Fruit fly (Drosophila melanogaster) whole organism, embryonic: ENCODE results near the gene Claspin.

ENCODE experiments used
- ATbp ChIP-seq: fragments of 200-800 bp; sonication (Bioruptor generic); optimal IDR thresholded peaks from 2 replicates; lab custom pipeline; 2017; ENCODE audit warnings: missing biosample characterization, mild to moderate bottlenecking, missing genetic modification characterization, missing genetic modification reagents
- Abd-B ChIP-seq: fragments of 200-800 bp; sonication (Bioruptor generic); optimal IDR thresholded peaks from 2 replicates; lab custom pipeline; 2018; ENCODE audit warnings: missing biosample characterization, mild to moderate bottlenecking, missing genetic modification characterization, moderate library complexity
- Awh ChIP-seq: fragments of 200-800 bp; sonication (Bioruptor generic); IDR thresholded peaks from 2 replicates; pipeline ENCODE4, ENCODE4 v1.3.6; 2022; ENCODE audit warnings: missing biosample characterization, missing genetic modification characterization
- C15 ChIP-seq: fragments of 200-800 bp; sonication (Bioruptor generic); IDR thresholded peaks from 3 replicates; pipeline ENCODE4 v1.3.6; 2022; ENCODE audit warnings: missing biosample characterization, missing genetic modification characterization
- CG10431 ChIP-seq: fragments of 200-800 bp; sonication (Bioruptor generic); optimal IDR thresholded peaks from 3 replicates; lab custom pipeline; 2018; ENCODE audit warnings: missing biosample characterization, mild to moderate bottlenecking, missing genetic modification characterization
- CG10979 ChIP-seq: fragments of 200-800 bp; sonication (Bioruptor generic); optimal IDR thresholded peaks from 2 replicates; lab custom pipeline; 2018; ENCODE audit warnings: missing biosample characterization, mild to moderate bottlenecking, missing genetic modification characterization, moderate library complexity
- CG11560 ChIP-seq: fragments of 200-800 bp; sonication (Bioruptor generic); IDR thresholded peaks from 3 replicates; pipeline ENCODE4 v1.3.6; 2022; ENCODE audit warnings: missing biosample characterization, missing genetic modification characterization
- CG12236 ChIP-seq: fragments of 200-800 bp; sonication (Bioruptor generic); optimal IDR thresholded peaks from 2 replicates; lab custom pipeline; 2016; ENCODE audit warnings: missing biosample characterization, missing genetic modification characterization
- CG14710 ChIP-seq: fragments of 200-800 bp; sonication (Bioruptor generic); optimal IDR thresholded peaks from 3 replicates; lab custom pipeline; 2019; ENCODE audit warnings: missing biosample characterization, mild to moderate bottlenecking, missing genetic modification characterization, moderate library complexity
- CG15011 ChIP-seq: fragments of 200-800 bp; sonication (Bioruptor generic); optimal IDR thresholded peaks from 3 replicates; lab custom pipeline; 2018; ENCODE audit warnings: missing biosample characterization, mild to moderate bottlenecking, missing genetic modification characterization
- CG1529 ChIP-seq: fragments of 200-800 bp; sonication (Bioruptor generic); optimal IDR thresholded peaks from 3 replicates; lab custom pipeline; 2018; ENCODE audit warnings: missing biosample characterization, missing genetic modification characterization
- CG1647 ChIP-seq: fragments of 200-800 bp; sonication (Bioruptor generic); optimal IDR thresholded peaks from 3 replicates; lab custom pipeline; 2016; ENCODE audit warnings: missing biosample characterization, missing genetic modification characterization
- CG16779 ChIP-seq: fragments of 200-800 bp; sonication (Bioruptor generic); IDR thresholded peaks from 2 replicates; pipeline ENCODE4 v1.3.6; 2022; ENCODE audit warnings: missing biosample characterization, missing genetic modification characterization
- CG16813 ChIP-seq: fragments of 200-800 bp; sonication (Bioruptor generic); IDR thresholded peaks from 3 replicates; pipeline ENCODE4 v1.3.6; 2022; ENCODE audit warnings: missing biosample characterization, missing genetic modification characterization; ENCODE audit not compliant: partially characterized antibody
- CG18262 ChIP-seq: fragments of 200-800 bp; optimal IDR thresholded peaks from 3 replicates; lab custom pipeline; 2019; ENCODE audit warnings: missing biosample characterization, mild to moderate bottlenecking, missing genetic modification characterization, moderate library complexity
- CG1832 ChIP-seq: fragments of 200-800 bp; sonication (Bioruptor generic); optimal IDR thresholded peaks from 2 replicates; lab custom pipeline; 2017; ENCODE audit warnings: missing biosample characterization, mild to moderate bottlenecking, missing genetic modification characterization, inconsistent platforms
- CG2712 ChIP-seq: fragments of 200-800 bp; optimal IDR thresholded peaks from 3 replicates; lab custom pipeline; 2019; ENCODE audit warnings: missing biosample characterization, mild to moderate bottlenecking, missing genetic modification characterization, moderate library complexity
- CG3407 ChIP-seq: fragments of 200-800 bp; sonication (Bioruptor generic); optimal IDR thresholded peaks from 2 replicates; lab custom pipeline; 2018; ENCODE audit warnings: missing biosample characterization, mild to moderate bottlenecking, missing genetic modification characterization
- CG3995 ChIP-seq: fragments of 200-800 bp; sonication (Bioruptor generic); optimal IDR thresholded peaks from 3 replicates; lab custom pipeline; 2016; ENCODE audit warnings: missing biosample characterization, missing genetic modification characterization
- CG6272 ChIP-seq: fragments of 200-800 bp; sonication (Bioruptor generic); IDR thresholded peaks from 2 replicates; pipeline ENCODE4 v1.3.6; 2022; ENCODE audit warnings: missing biosample characterization, missing genetic modification characterization
- CG6689 ChIP-seq: fragments of 200-800 bp; sonication (Bioruptor generic); IDR thresholded peaks from 2 replicates; pipeline ENCODE4 v1.3.6; 2022; ENCODE audit warnings: missing biosample characterization, missing genetic modification characterization
- CG7372 ChIP-seq: fragments of 200-800 bp; sonication (Bioruptor generic); IDR thresholded peaks from 2 replicates; pipeline ENCODE4 v1.3.6; 2022; ENCODE audit warnings: missing biosample characterization, missing genetic modification characterization
- CG8290 ChIP-seq, 3 experiments: fragments of 200-800 bp; sonication (Bioruptor generic); optimal IDR thresholded peaks; 2 replicates each; lab custom pipeline; 2016 to 2019; ENCODE audit warnings: missing biosample characterization in 3 of 3, missing genetic modification characterization in 3 of 3, mild to moderate bottlenecking in 2 of 3, moderate library complexity in 1 of 3
- CG9609 ChIP-seq: fragments of 200-800 bp; sonication (Bioruptor generic); optimal IDR thresholded peaks from 3 replicates; lab custom pipeline; 2016; ENCODE audit warnings: missing biosample characterization, missing genetic modification characterization
- D ChIP-seq, 2 experiments: fragments of 200-800 bp in 1 of 2; fragments of >200 bp in 1 of 2; sonication (Bioruptor generic) in 1 of 2; optimal IDR thresholded peaks; 2 replicates in 1 of 2; 3 replicates in 1 of 2; lab custom pipeline; 2017; ENCODE audit warnings: mild to moderate bottlenecking in 1 of 2, missing biosample characterization in 1 of 2, missing genetic modification characterization in 1 of 2, missing genetic modification reagents in 1 of 2
- Kr ChIP-seq: fragments of 200-800 bp; sonication (Bioruptor generic); optimal IDR thresholded peaks from 2 replicates; lab custom pipeline; 2017; ENCODE audit warnings: missing biosample characterization, mild to moderate bottlenecking, missing genetic modification characterization
- Meics ChIP-seq: fragments of 200-800 bp; sonication (Bioruptor generic); optimal IDR thresholded peaks from 2 replicates; lab custom pipeline; 2017; ENCODE audit warnings: missing biosample characterization, mild to moderate bottlenecking, missing genetic modification characterization
- Nf-YB ChIP-seq: fragments of 200-800 bp; sonication (Bioruptor generic); optimal IDR thresholded peaks from 3 replicates; lab custom pipeline; 2019; ENCODE audit warnings: missing biosample characterization, mild to moderate bottlenecking, missing genetic modification characterization, moderate library complexity
- Rx ChIP-seq: fragments of 200-800 bp; sonication (Bioruptor generic); IDR thresholded peaks from 2 replicates; pipeline ENCODE4 v1.3.6; 2022; ENCODE audit warnings: missing biosample characterization, missing genetic modification characterization
- Side ChIP-seq: fragments of 200-800 bp; sonication (Bioruptor generic); optimal IDR thresholded peaks from 2 replicates; lab custom pipeline; 2016; ENCODE audit warnings: missing biosample characterization, missing genetic modification characterization
- Spps ChIP-seq: fragments of 200-800 bp; sonication (Bioruptor generic); optimal IDR thresholded peaks from 2 replicates; lab custom pipeline; 2018; ENCODE audit warnings: missing biosample characterization, mild to moderate bottlenecking, missing genetic modification characterization
- Stat92E ChIP-seq, 3 experiments: fragments of >200 bp in 2 of 3; fragments of 200-800 bp in 1 of 3; sonication (Bioruptor generic) in 1 of 3; optimal IDR thresholded peaks; 2 replicates each; lab custom pipeline; 2017 to 2019; ENCODE audit warnings: missing biosample characterization in 3 of 3, missing genetic modification characterization in 3 of 3, mild to moderate bottlenecking in 1 of 3, moderate library complexity in 1 of 3
- Vsx1 ChIP-seq: fragments of 200-800 bp; sonication (Bioruptor generic); optimal IDR thresholded peaks from 2 replicates; lab custom pipeline; 2017; ENCODE audit warnings: missing biosample characterization, mild to moderate bottlenecking, missing genetic modification characterization, missing genetic modification reagents
- ac ChIP-seq: fragments of 200-800 bp; sonication (Bioruptor generic); optimal IDR thresholded peaks from 3 replicates; lab custom pipeline; 2017; ENCODE audit warnings: missing biosample characterization, mild to moderate bottlenecking, missing genetic modification characterization
- bsh ChIP-seq, 2 experiments: fragments of 200-800 bp; sonication (Bioruptor generic); optimal IDR thresholded peaks; 2 replicates each; lab custom pipeline; 2017 to 2018; ENCODE audit warnings: mild to moderate bottlenecking in 2 of 2, missing biosample characterization in 2 of 2, missing genetic modification characterization in 2 of 2, moderate library complexity in 1 of 2
- cas ChIP-seq: fragments of 200-800 bp; sonication (Bioruptor generic); IDR thresholded peaks from 2 replicates; pipeline ENCODE4 v1.3.6; 2022; ENCODE audit warnings: missing biosample characterization, missing genetic modification characterization
- chif ChIP-seq, 2 experiments: fragments of 200-800 bp; sonication (Bioruptor generic); optimal IDR thresholded peaks; 3 replicates each; lab custom pipeline; 2016; ENCODE audit warnings: missing biosample characterization in 2 of 2, missing genetic modification characterization in 2 of 2
- fd102C ChIP-seq: fragments of 200-800 bp; sonication (Bioruptor generic); optimal IDR thresholded peaks from 2 replicates; lab custom pipeline; 2018; ENCODE audit warnings: missing biosample characterization, mild to moderate bottlenecking, missing genetic modification characterization, moderate library complexity
- h ChIP-seq: fragments of >200 bp; optimal IDR thresholded peaks from 2 replicates; lab custom pipeline; 2017
- kni ChIP-seq: fragments of 200-800 bp; sonication (Bioruptor generic); optimal IDR thresholded peaks from 3 replicates; lab custom pipeline; 2017; ENCODE audit warnings: mild to moderate bottlenecking, missing biosample characterization, missing genetic modification reagents, missing genetic modification characterization
- lola ChIP-seq, 3 experiments: fragments of >200 bp in 2 of 3; fragments of 200-800 bp in 1 of 3; sonication (Bioruptor generic) in 1 of 3; optimal IDR thresholded peaks; 2 replicates each; lab custom pipeline; 2017 to 2019; ENCODE audit warnings: missing biosample characterization in 3 of 3, missing genetic modification characterization in 3 of 3, mild to moderate bottlenecking in 1 of 3, moderate library complexity in 1 of 3
- org-1 ChIP-seq: fragments of 200-800 bp; sonication (Bioruptor generic); optimal IDR thresholded peaks from 2 replicates; lab custom pipeline; 2017; ENCODE audit warnings: missing biosample characterization, missing genetic modification characterization
- otp ChIP-seq: fragments of 200-800 bp; sonication (Bioruptor generic); IDR thresholded peaks from 3 replicates; pipeline ENCODE4, ENCODE4 v1.3.6; 2022; ENCODE audit warnings: missing biosample characterization, missing genetic modification characterization
- scrt ChIP-seq: fragments of 200-800 bp; sonication (Bioruptor generic); optimal IDR thresholded peaks from 2 replicates; lab custom pipeline; 2018; ENCODE audit warnings: missing biosample characterization, mild to moderate bottlenecking, missing genetic modification characterization, moderate library complexity

The Claspin gene

DNA sequence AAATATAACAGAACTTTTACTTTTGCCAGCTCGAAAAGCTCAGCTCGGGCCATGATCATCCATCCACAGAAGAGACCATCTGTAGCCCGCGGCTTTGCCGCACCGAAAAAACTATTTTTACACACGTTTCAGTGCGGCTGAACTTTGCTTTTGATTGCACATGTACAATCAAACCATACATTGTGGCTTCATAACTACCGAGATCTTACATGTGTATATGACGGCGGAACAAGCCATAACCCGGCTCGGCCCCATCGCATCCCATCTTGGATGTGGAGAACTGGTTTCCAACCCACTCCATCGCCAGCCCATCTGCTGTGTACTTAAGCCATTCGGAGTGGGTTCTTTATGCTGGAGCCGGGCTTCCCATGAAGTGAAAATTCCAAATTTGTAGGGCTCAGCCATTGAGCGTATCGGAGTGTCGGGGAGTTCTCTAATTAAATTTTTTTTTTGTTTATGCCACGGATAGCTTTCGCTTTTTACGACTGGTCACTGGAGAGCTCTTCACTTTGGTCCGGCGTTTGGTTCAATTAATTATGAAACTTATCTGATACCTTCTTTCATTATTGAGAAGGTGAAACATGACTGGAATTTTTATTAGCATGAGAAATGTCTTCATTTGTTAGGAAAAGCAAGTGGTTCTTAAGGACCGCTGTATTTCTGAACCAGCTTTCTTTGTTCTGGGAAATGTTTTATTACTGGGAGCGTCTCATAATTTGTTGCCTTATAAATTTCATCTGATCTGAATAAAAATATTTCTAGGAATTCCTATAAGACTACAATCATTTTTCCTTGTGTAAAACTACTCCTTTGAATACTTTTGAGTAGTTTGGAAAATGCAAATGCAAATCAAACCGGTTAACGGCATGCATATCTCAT, 42.1 kb upstream of the Claspin start (continued):
- TF ChIP-seq CG7372: no peak
- no peak for TF ChIP-seq Meics (GFP tag; lab: Kevin White, UChicago)
- TF ChIP-seq kni (GFP tag; lab: Kevin White, UChicago): peak; percentile 52
- TF ChIP-seq CG3995 (GFP tag; lab: Kevin White, UChicago): no peak
- no peak for TF ChIP-seq cas (GFP tag; lab: Robert Waterston, UW)
- TF ChIP-seq fd102C (GFP tag; lab: Kevin White, UChicago): no peak
- no peak for TF ChIP-seq CG9609 (GFP tag; lab: Kevin White, UChicago)
- TF ChIP-seq D (optimal IDR thresholded peaks at IDR 0.05; lab: Kevin White, UChicago): no peak
- TF ChIP-seq D (GFP tag; optimal IDR thresholded peaks at IDR 0.05; lab: Kevin White, UChicago): no peak
- TF ChIP-seq CG16779 (GFP tag; lab: Robert Waterston, UW): no peak

DNA sequence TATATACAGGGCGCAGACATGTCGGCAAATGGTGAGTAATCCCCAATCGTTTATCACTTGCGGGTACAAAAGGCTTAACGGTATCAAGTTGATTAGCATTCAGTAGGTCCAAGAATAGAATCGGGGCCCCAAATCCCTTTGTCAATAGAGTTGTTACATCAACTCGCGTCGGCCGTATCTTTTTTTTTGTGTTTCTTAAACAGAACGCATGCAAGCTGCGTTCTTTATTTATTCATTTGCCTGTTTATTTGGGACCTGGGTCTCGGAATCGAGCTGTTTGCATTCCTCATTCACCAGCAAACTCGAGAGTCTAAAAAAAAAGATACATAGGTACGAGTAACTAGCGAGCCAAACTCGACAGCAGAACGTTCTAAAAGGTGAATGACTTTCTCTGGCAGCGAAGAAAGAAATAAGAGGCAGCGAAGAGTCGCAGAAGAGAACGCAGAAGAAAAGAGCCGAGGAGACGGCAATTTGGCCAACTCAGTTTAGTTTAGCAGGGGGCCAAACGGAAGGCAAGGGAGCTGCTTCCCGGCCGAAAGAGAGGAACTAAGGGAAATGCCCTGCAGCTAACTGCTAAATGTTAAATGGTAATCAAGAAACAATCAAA, 41.0 kb upstream of the Claspin start:
- TF ChIP-seq CG10979 (tag; lab: Kevin White, UChicago): peak; percentile 38
- TF ChIP-seq CG1529 (GFP tag; lab: Kevin White, UChicago): peak; percentile 30
- TF ChIP-seq CG11560 (tag; lab: Robert Waterston, UW): no peak
- TF ChIP-seq h (lab: Kevin White, UChicago): no peak
- no peak for TF ChIP-seq Rx (GFP tag; lab: Robert Waterston, UW)
- no peak for TF ChIP-seq CG1832 (GFP tag; lab: Kevin White, UChicago)
- no peak for TF ChIP-seq Abd-B (GFP tag; lab: Kevin White, UChicago)
- peak; percentile 54 for TF ChIP-seq CG3407 (GFP tag; lab: Kevin White, UChicago)
- peak; percentile 50 for TF ChIP-seq CG14710 (tag; lab: Kevin White, UChicago)
- peak; percentile 45 for TF ChIP-seq Kr
- TF ChIP-seq ac (GFP tag; lab: Kevin White, UChicago): peak; percentile 58
- peak; percentile 18 for TF ChIP-seq Nf-YB (GFP tag; lab: Kevin White, UChicago)
- TF ChIP-seq bsh (GFP tag; optimal IDR thresholded peaks at IDR 0.05; lab: Kevin White, UChicago): peak in 1 of 2 experiments; percentile 68
- peak; percentile 9 for TF ChIP-seq org-1 (GFP tag; lab: Kevin White, UChicago)
- TF ChIP-seq CG6689 (GFP tag; lab: Robert Waterston, UW): 0 out of 2 replicates have a peak, but pooled peaks have one; percentile 14
- TF ChIP-seq Spps (tag; lab: Kevin White, UChicago): peak; percentile 24
- no peak for TF ChIP-seq Awh (GFP tag; lab: Robert Waterston, UW)
- peak; percentile 43 for TF ChIP-seq CG8290 (GFP tag; optimal IDR thresholded peaks at IDR 0.05; lab: Kevin White, UChicago)
- peak in 1 of 2 experiments; percentile 16 for TF ChIP-seq CG8290 (tag; optimal IDR thresholded peaks at IDR 0.05; lab: Kevin White, UChicago)
- peak; percentile 15 for TF ChIP-seq fd102C (GFP tag; lab: Kevin White, UChicago)
- peak; percentile 23 for TF ChIP-seq CG2712 (tag; lab: Kevin White, UChicago)
- no peak for TF ChIP-seq scrt (GFP tag; lab: Kevin White, UChicago)
- no peak for TF ChIP-seq CG16813 (GFP tag; lab: Robert Waterston, UW)
- TF ChIP-seq CG18262 (tag; lab: Kevin White, UChicago): peak; percentile 44
- peak; percentile 2 for TF ChIP-seq CG15011 (GFP tag; lab: Kevin White, UChicago)
- TF ChIP-seq Side: peak; percentile 33
- peak in 1 of 3 experiments; percentile 27 for TF ChIP-seq Stat92E (GFP tag; optimal IDR thresholded peaks at IDR 0.05; lab: Kevin White, UChicago)
- TF ChIP-seq Vsx1 (GFP tag; lab: Kevin White, UChicago): no peak
- no peak for TF ChIP-seq CG6272 (GFP tag; lab: Robert Waterston, UW)
- peak in 1 of 3 experiments; percentile 31 for TF ChIP-seq lola (GFP tag; optimal IDR thresholded peaks at IDR 0.05; lab: Kevin White, UChicago)
- TF ChIP-seq chif (GFP tag; optimal IDR thresholded peaks at IDR 0.05; lab: Kevin White, UChicago): peak in 1 of 2 experiments; percentile 6
- peak; percentile 74 for TF ChIP-seq CG10431 (GFP tag; lab: Kevin White, UChicago)
- peak; percentile 59; the same call in 1 of the 3 replicates for TF ChIP-seq otp (GFP tag; lab: Robert Waterston, UW)
- TF ChIP-seq C15 (GFP tag; lab: Robert Waterston, UW): no peak
- TF ChIP-seq CG1647 (GFP tag; lab: Kevin White, UChicago): no peak
- peak; percentile 62 for TF ChIP-seq ATbp (GFP tag; lab: Kevin White, UChicago)
- TF ChIP-seq CG12236 (GFP tag; lab: Kevin White, UChicago): peak; percentile 10
